Fruit fly (Drosophila melanogaster) Kc167 (cell line): Measurements from ENCODE around the gene CG12773.

ENCODE experiments used
- Myc ChIP-seq: fragments of >200 bp; optimal IDR thresholded peaks from 2 replicates; lab custom pipeline; 2017; ENCODE audit warnings: missing external identifiers
- insv ChIP-seq: fragments of >200 bp; optimal IDR thresholded peaks from 3 replicates; lab custom pipeline; 2018; ENCODE audit warnings: missing external identifiers
- psq ChIP-seq: fragments of >200 bp; optimal IDR thresholded peaks from 2 replicates; lab custom pipeline; 2017; ENCODE audit warnings: missing external identifiers

dm6 chrX:1349255-1349654 is 4.5 kb downstream of the CG12773 start, which contains the start of gene MTPAP:
- TF ChIP-seq Myc (no peak), psq (lab: Kevin White, UChicago) (no peak), insv (lab: Kevin White, UChicago) (no peak)
